Fruit fly (Drosophila melanogaster) whole organism, prepupa: Measurements from ENCODE around the gene CG42835.

Source experiments
- CG11294 ChIP-seq: fragments of 200-800 bp; sonication (Bioruptor generic); IDR thresholded peaks from 2 replicates; pipeline ENCODE4 v1.3.6; 2022; ENCODE audit warnings: missing biosample characterization, missing genetic modification characterization
- CG11902 ChIP-seq: fragments of 200-800 bp; sonication (Bioruptor generic); optimal IDR thresholded peaks from 3 replicates; lab custom pipeline; 2016; ENCODE audit warnings: missing biosample characterization, missing genetic modification characterization
- Hr38 ChIP-seq: sonication (Bioruptor generic); optimal IDR thresholded peaks from 2 replicates; lab custom pipeline; 2016; ENCODE audit warnings: missing biosample characterization, missing genetic modification characterization
- eg ChIP-seq: fragments of 200-800 bp; sonication (Bioruptor generic); IDR thresholded peaks from 3 replicates; pipeline ENCODE4 v1.3.6; 2022; ENCODE audit warnings: missing biosample characterization, missing genetic modification characterization
- lz ChIP-seq: fragments of 200-800 bp; sonication (Bioruptor generic); optimal IDR thresholded peaks from 3 replicates; lab custom pipeline; 2016; ENCODE audit warnings: missing biosample characterization, missing genetic modification characterization
- pdm3 ChIP-seq: fragments of 200-800 bp; sonication (Bioruptor generic); optimal IDR thresholded peaks from 3 replicates; lab custom pipeline; 2016; ENCODE audit warnings: missing biosample characterization, missing genetic modification characterization

dm6 chr3R:17401289-17401752, 19.1 kb upstream of the CG42835 start:
- TF ChIP-seq pdm3 (GFP tag; lab: Kevin White, UChicago) (peak; percentile 60), Hr38 (GFP tag; lab: Kevin White, UChicago) (no peak), CG11902 (GFP tag; lab: Kevin White, UChicago) (no peak), CG11294 (no peak), eg (GFP tag; lab: Robert Waterston, UW) (peak; percentile 70), lz (peak; percentile 53)
